Worm (Caenorhabditis elegans) whole organism, L3 larva: ENCODE results near the gene ZC262.13.

Experiments
- R02D3.7 ChIP-seq: fragments of 150-350 bp; optimal IDR thresholded peaks from 2 replicates; lab custom pipeline; 2014; ENCODE audit warnings: missing biosample characterization, missing genetic modification characterization
- ZK546.5 ChIP-seq: sonication (generic microtip); optimal IDR thresholded peaks from 2 replicates; lab custom pipeline; 2017; ENCODE audit warnings: missing biosample characterization, missing genetic modification characterization
- aly-2 ChIP-seq: fragments of 150-350 bp; optimal IDR thresholded peaks from 2 replicates; lab custom pipeline; 2014; ENCODE audit warnings: missing biosample characterization, missing genetic modification characterization
- ceh-28 ChIP-seq: fragments of 150-350 bp; optimal IDR thresholded peaks from 2 replicates; lab custom pipeline; 2014; ENCODE audit warnings: missing biosample characterization, missing genetic modification reagents, missing genetic modification characterization
- ceh-9 ChIP-seq: sonication (generic microtip); optimal IDR thresholded peaks from 2 replicates; lab custom pipeline; 2018; ENCODE audit warnings: missing biosample characterization, missing genetic modification characterization
- egl-5 ChIP-seq: fragments of 150-350 bp; optimal IDR thresholded peaks from 2 replicates; lab custom pipeline; 2017; ENCODE audit warnings: missing biosample characterization, missing genetic modification reagents, missing genetic modification characterization, inconsistent platforms
- elt-1 ChIP-seq: fragments of 150-350 bp; optimal IDR thresholded peaks from 2 replicates; lab custom pipeline; 2014; ENCODE audit warnings: missing biosample characterization, missing genetic modification characterization
- elt-2 ChIP-seq: sonication (generic microtip); optimal IDR thresholded peaks from 2 replicates; lab custom pipeline; 2016; ENCODE audit warnings: missing genetic modification reagents, mild to moderate bottlenecking, missing genetic modification characterization, missing compliant biosample characterization
- elt-3 ChIP-seq, 3 experiments: fragments of 150-350 bp in 1 of 3; sonication (generic microtip) in 2 of 3; optimal IDR thresholded peaks; 2 replicates in 2 of 3; 4 replicates in 1 of 3; lab custom pipeline; 2014 to 2017; ENCODE audit warnings: missing biosample characterization in 3 of 3, missing genetic modification characterization in 3 of 3
- eor-1 ChIP-seq, 2 experiments: fragments of 150-350 bp; optimal IDR thresholded peaks; 2 replicates each; lab custom pipeline; 2014 to 2018; ENCODE audit warnings: missing biosample characterization in 2 of 2, missing genetic modification characterization in 2 of 2
- fkh-10 ChIP-seq: sonication (generic microtip); optimal IDR thresholded peaks from 2 replicates; lab custom pipeline; 2017; ENCODE audit warnings: missing biosample characterization, missing genetic modification reagents, missing genetic modification characterization
- fkh-2 ChIP-seq: fragments of 150-350 bp; optimal IDR thresholded peaks from 2 replicates; lab custom pipeline; 2014; ENCODE audit warnings: missing biosample characterization, missing genetic modification reagents, missing genetic modification characterization
- fos-1 ChIP-seq: fragments of 150-350 bp; optimal IDR thresholded peaks from 2 replicates; lab custom pipeline; 2014; ENCODE audit warnings: missing biosample characterization, missing genetic modification characterization
- jun-1 ChIP-seq: fragments of 150-350 bp; optimal IDR thresholded peaks from 2 replicates; lab custom pipeline; 2014; ENCODE audit warnings: missing biosample characterization, missing genetic modification reagents, missing genetic modification characterization
- lin-15B ChIP-seq: fragments of 150-350 bp; optimal IDR thresholded peaks from 2 replicates; lab custom pipeline; 2014; ENCODE audit warnings: missing biosample characterization, missing genetic modification characterization
- lsy-12 ChIP-seq: sonication (generic microtip); optimal IDR thresholded peaks from 2 replicates; lab custom pipeline; 2016; ENCODE audit warnings: mild to moderate bottlenecking, missing genetic modification characterization, missing compliant biosample characterization
- mdl-1 ChIP-seq: fragments of 150-350 bp; optimal IDR thresholded peaks from 2 replicates; lab custom pipeline; 2014; ENCODE audit warnings: missing biosample characterization, missing genetic modification characterization
- nfya-1 ChIP-seq: sonication (generic microtip); optimal IDR thresholded peaks from 2 replicates; lab custom pipeline; 2017; ENCODE audit warnings: missing genetic modification characterization, mild to moderate bottlenecking, missing compliant biosample characterization, antibody characterized with exemption, moderate library complexity; ENCODE audit not compliant: insufficient read depth
- nhr-12 ChIP-seq: fragments of 150-350 bp; optimal IDR thresholded peaks from 2 replicates; lab custom pipeline; 2014; ENCODE audit warnings: missing biosample characterization, missing genetic modification characterization
- nhr-23 ChIP-seq: fragments of 150-350 bp; optimal IDR thresholded peaks from 2 replicates; lab custom pipeline; 2014; ENCODE audit warnings: missing biosample characterization, missing genetic modification reagents, missing genetic modification characterization
- nhr-25 ChIP-seq: sonication (generic microtip); optimal IDR thresholded peaks from 2 replicates; lab custom pipeline; 2017; ENCODE audit warnings: missing biosample characterization, missing genetic modification characterization
- nhr-28 ChIP-seq: fragments of 150-350 bp; optimal IDR thresholded peaks from 2 replicates; lab custom pipeline; 2014; ENCODE audit warnings: missing biosample characterization, missing genetic modification characterization
- nhr-43 ChIP-seq: sonication (generic microtip); optimal IDR thresholded peaks from 2 replicates; lab custom pipeline; 2016; ENCODE audit warnings: mild to moderate bottlenecking, missing genetic modification characterization, missing compliant biosample characterization; ENCODE audit not compliant: poor library complexity, severe bottlenecking
- nhr-67 ChIP-seq: fragments of 150-350 bp; optimal IDR thresholded peaks from 2 replicates; lab custom pipeline; 2014; ENCODE audit warnings: missing biosample characterization, missing genetic modification characterization
- nhr-76 ChIP-seq: fragments of 150-350 bp; sonication (generic microtip); optimal IDR thresholded peaks from 5 replicates; lab custom pipeline; 2014; ENCODE audit warnings: missing biosample characterization, missing genetic modification characterization
- nhr-77 ChIP-seq: fragments of 150-350 bp; optimal IDR thresholded peaks from 2 replicates; lab custom pipeline; 2014; ENCODE audit warnings: missing biosample characterization, missing genetic modification characterization
- pha-4 ChIP-seq: fragments of 150-350 bp; optimal IDR thresholded peaks from 2 replicates; lab custom pipeline; 2014; ENCODE audit warnings: missing biosample characterization, missing genetic modification reagents, missing genetic modification characterization
- pqm-1 ChIP-seq: fragments of 150-350 bp; optimal IDR thresholded peaks from 2 replicates; lab custom pipeline; 2017; ENCODE audit warnings: missing biosample characterization, missing genetic modification characterization, inconsistent platforms
- sea-2 ChIP-seq: fragments of 150-350 bp; sonication (generic microtip); optimal IDR thresholded peaks from 4 replicates; lab custom pipeline; 2014; ENCODE audit warnings: missing biosample characterization, missing genetic modification reagents, missing genetic modification characterization
- skn-1 ChIP-seq: fragments of 150-350 bp; optimal IDR thresholded peaks from 2 replicates; lab custom pipeline; 2014; ENCODE audit warnings: missing biosample characterization, missing genetic modification characterization
- snpc-4 ChIP-seq: fragments of 150-350 bp; optimal IDR thresholded peaks from 2 replicates; lab custom pipeline; 2014; ENCODE audit warnings: missing biosample characterization, missing genetic modification characterization
- tbx-2 ChIP-seq: sonication (generic microtip); optimal IDR thresholded peaks from 2 replicates; lab custom pipeline; 2016; ENCODE audit warnings: mild to moderate bottlenecking, missing genetic modification characterization, missing compliant biosample characterization
- zag-1 ChIP-seq: fragments of 150-350 bp; optimal IDR thresholded peaks from 2 replicates; lab custom pipeline; 2014; ENCODE audit warnings: missing biosample characterization, missing genetic modification characterization
- ztf-11 ChIP-seq: fragments of 150-350 bp; optimal IDR thresholded peaks from 2 replicates; lab custom pipeline; 2014; ENCODE audit warnings: missing biosample characterization, missing genetic modification characterization
- ztf-4 ChIP-seq: fragments of 150-350 bp; optimal IDR thresholded peaks from 2 replicates; lab custom pipeline; 2014; ENCODE audit warnings: missing biosample characterization, missing genetic modification characterization

ZC262.13 gene

DNA sequence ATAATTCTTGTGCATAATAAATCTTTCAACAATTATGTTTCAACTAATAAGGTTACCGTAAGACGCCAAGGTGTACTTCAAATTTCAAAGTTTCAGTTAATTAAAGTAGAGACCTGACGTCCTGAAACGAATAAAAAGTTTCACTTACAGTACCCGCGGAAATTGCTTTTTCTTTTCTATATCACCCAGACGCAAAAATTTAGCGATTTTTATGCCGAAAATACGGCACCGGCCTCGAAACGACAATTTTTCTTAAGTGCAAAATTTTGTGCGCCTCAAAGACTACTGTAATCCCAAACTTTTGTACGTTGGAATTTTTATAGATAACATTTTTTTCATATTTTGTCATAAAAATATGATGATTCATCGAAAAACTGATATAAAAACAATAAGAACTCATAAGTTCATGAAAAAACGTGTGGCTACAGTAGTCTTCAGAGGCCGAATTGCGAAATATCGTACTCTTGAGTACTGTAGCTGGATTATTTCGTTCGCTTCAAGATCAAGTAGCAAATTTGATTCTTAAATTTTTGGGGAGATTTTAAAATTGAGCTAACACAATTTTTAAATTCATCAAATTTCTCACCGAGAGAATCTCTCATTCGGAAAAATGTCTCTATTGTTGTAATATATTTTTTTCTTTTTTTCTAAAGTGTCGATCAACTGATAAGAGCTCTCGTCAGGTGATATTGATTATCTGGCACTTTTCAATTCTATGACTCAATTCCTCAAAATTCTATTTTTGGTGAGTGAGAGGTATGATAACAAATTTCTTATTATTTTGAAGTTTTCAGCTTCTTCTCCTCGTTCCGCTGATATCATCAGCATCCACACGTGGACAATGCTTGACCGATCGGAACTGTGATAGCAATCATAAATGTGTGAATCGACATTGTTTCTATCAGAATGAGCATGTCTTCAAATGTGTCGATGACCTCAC lies at the start of gene ZC262.13:
TSS of gene ZC262.13 (plus strand) at position 641 of the 940 bp plus-strand sequence.
- peak; percentile 70 for TF ChIP-seq pqm-1
- no peak for TF ChIP-seq egl-5 (tag; lab: Kevin White, UChicago)
- TF ChIP-seq jun-1 (tag; lab: Kevin White, UChicago) = peak; percentile 38
- no peak for TF ChIP-seq fkh-10
- peak; percentile 49 for TF ChIP-seq pha-4
- no peak for TF ChIP-seq skn-1 (tag; lab: Kevin White, UChicago)
- no peak for TF ChIP-seq nhr-25
- TF ChIP-seq elt-2 (tag; lab: Kevin White, UChicago) = peak; percentile 91
- peak; percentile 24 for TF ChIP-seq ceh-28 (tag; lab: Kevin White, UChicago)
- TF ChIP-seq nhr-12 (tag; lab: Kevin White, UChicago) = no peak
- TF ChIP-seq nhr-43 (tag; lab: Kevin White, UChicago) = no peak
- no peak for TF ChIP-seq tbx-2 (tag; lab: Kevin White, UChicago)

- no peak for TF ChIP-seq fos-1 (tag; lab: Kevin White, UChicago)
- TF ChIP-seq ceh-28 (tag; lab: Kevin White, UChicago) = no peak
- no peak for TF ChIP-seq nhr-23 (tag; lab: Kevin White, UChicago)
- TF ChIP-seq elt-2 (tag; lab: Kevin White, UChicago) = no peak
- no peak for TF ChIP-seq lin-15B
- TF ChIP-seq ztf-11 = no peak
- TF ChIP-seq ceh-9 (tag; lab: Kevin White, UChicago) = no peak
- TF ChIP-seq elt-1 (tag; lab: Kevin White, UChicago) = no peak
- no peak for TF ChIP-seq ZK546.5 (tag; lab: Kevin White, UChicago)
- TF ChIP-seq nfya-1 (tag; lab: Kevin White, UChicago) = no peak
- no peak for TF ChIP-seq R02D3.7 (tag; lab: Kevin White, UChicago)
- no peak for TF ChIP-seq nhr-76 (tag; lab: Kevin White, UChicago)
- no peak for TF ChIP-seq mdl-1 (tag; lab: Kevin White, UChicago)
- no peak for TF ChIP-seq elt-3 (tag; optimal IDR thresholded peaks at IDR 0.05; lab: Kevin White, UChicago)
- TF ChIP-seq aly-2 = no peak
- no peak for TF ChIP-seq fkh-2 (tag; lab: Kevin White, UChicago)
- no peak for TF ChIP-seq lsy-12 (tag; lab: Kevin White, UChicago)
- TF ChIP-seq ztf-4 = no peak
- no peak for TF ChIP-seq nhr-25
- TF ChIP-seq sea-2 (GFP tag; lab: Kevin White, UChicago) = no peak
These were observed 47.2 kb upstream of the ZC262.13 start, which contains the start of gene mig-10 for ce11 chrIII:8278801-8279200. TSS of gene mig-10 (plus strand) at chrIII:8279101.

- TF ChIP-seq elt-1 (tag; lab: Kevin White, UChicago) (peak; percentile 20), fkh-10 (no peak), eor-1 (tag; optimal IDR thresholded peaks at IDR 0.05; lab: Kevin White, UChicago) (no peak), ceh-9 (tag; lab: Kevin White, UChicago) (no peak)
These were observed 46.4 kb upstream of the ZC262.13 start for ce11 chrIII:8279567-8279966.

- TF ChIP-seq snpc-4 (tag; lab: Kevin White, UChicago) (no peak), nhr-76 (tag; lab: Kevin White, UChicago) (no peak), nhr-43 (tag; lab: Kevin White, UChicago) (no peak), nhr-67 (no peak), nfya-1 (tag; lab: Kevin White, UChicago) (no peak), nhr-77 (tag; lab: Kevin White, UChicago) (no peak), pha-4 (no peak), nhr-28 (tag; lab: Kevin White, UChicago) (no peak), eor-1 (tag; optimal IDR thresholded peaks at IDR 0.05; lab: Kevin White, UChicago) (no peak), nhr-23 (tag; lab: Kevin White, UChicago) (no peak), aly-2 (no peak), pqm-1 (no peak), skn-1 (tag; lab: Kevin White, UChicago) (no peak), zag-1 (tag; lab: Kevin White, UChicago) (no peak), fkh-10 (no peak), R02D3.7 (tag; lab: Kevin White, UChicago) (no peak)
These were observed 45.7 kb upstream of the ZC262.13 start for ce11 chrIII:8280352-8280751.
